Worm (Caenorhabditis elegans) whole organism, L4 larva: ENCODE measurements around the gene F28H6.6.

ENCODE experiments used
- D1046.2 ChIP-seq: fragments of 200-800 bp; sonication (Bioruptor generic); IDR thresholded peaks from 2 replicates; pipeline ENCODE4 v1.3.6; 2022; ENCODE audit warnings: missing genetic modification characterization, missing compliant biosample characterization
- Y105C5A.15 ChIP-seq: fragments of 200-800 bp; sonication (Bioruptor generic); IDR thresholded peaks from 2 replicates; pipeline ENCODE4 v1.3.6; 2022; ENCODE audit warnings: missing genetic modification characterization, missing compliant biosample characterization
- aha-1 ChIP-seq: fragments of 150-350 bp; peaks from one replicate; lab custom pipeline; 2014; ENCODE audit warnings: missing biosample characterization, missing genetic modification characterization
- ama-1 ChIP-seq: fragments of 150-350 bp; optimal IDR thresholded peaks from 2 replicates; lab custom pipeline; 2014; ENCODE audit warnings: inconsistent platforms, mixed read lengths
- ctbp-1 ChIP-seq: fragments of 200-800 bp; sonication (Bioruptor generic); IDR thresholded peaks from 2 replicates; pipeline ENCODE4 v1.3.6; 2022; ENCODE audit warnings: missing genetic modification reagents, missing genetic modification characterization, missing compliant biosample characterization
- dmd-6 ChIP-seq: fragments of 200-800 bp; sonication (Bioruptor generic); IDR thresholded peaks from 2 replicates; pipeline ENCODE4 v1.3.6; 2022; ENCODE audit warnings: missing genetic modification reagents, missing genetic modification characterization, missing compliant biosample characterization
- dmd-9 ChIP-seq: fragments of 200-800 bp; sonication (Bioruptor generic); IDR thresholded peaks from 2 replicates; pipeline ENCODE4 v1.3.6; 2022; ENCODE audit warnings: missing genetic modification reagents, missing genetic modification characterization, missing compliant biosample characterization
- dve-1 ChIP-seq: sonication (generic microtip); optimal IDR thresholded peaks from 2 replicates; lab custom pipeline; 2017; ENCODE audit warnings: antibody characterized with exemption, mild to moderate bottlenecking, missing genetic modification characterization, missing compliant biosample characterization; ENCODE audit not compliant: insufficient read depth
- egl-43 ChIP-seq: fragments of 200-800 bp; sonication (Bioruptor generic); IDR thresholded peaks from 2 replicates; pipeline ENCODE4 v1.3.6; 2022; ENCODE audit warnings: missing genetic modification reagents, missing genetic modification characterization, missing compliant biosample characterization
- fkh-10 ChIP-seq: fragments of 150-350 bp; optimal IDR thresholded peaks from 2 replicates; lab custom pipeline; 2014; ENCODE audit warnings: missing biosample characterization, missing genetic modification reagents, missing genetic modification characterization
- hlh-11 ChIP-seq: fragments of 200-800 bp; sonication (Bioruptor generic); optimal IDR thresholded peaks from 2 replicates; lab custom pipeline; 2018; ENCODE audit warnings: mild to moderate bottlenecking, missing genetic modification characterization, missing compliant biosample characterization
- hmg-1.1 ChIP-seq: fragments of 200-800 bp; sonication (Bioruptor generic); IDR thresholded peaks from 2 replicates; pipeline ENCODE4 v1.3.6; 2022; ENCODE audit warnings: missing genetic modification reagents, missing genetic modification characterization, missing compliant biosample characterization
- lin-29 ChIP-seq: fragments of 200-800 bp; sonication (Bioruptor generic); IDR thresholded peaks from 2 replicates; pipeline ENCODE4 v1.3.6; 2022; ENCODE audit warnings: missing genetic modification reagents, missing genetic modification characterization, missing compliant biosample characterization
- lin-38 ChIP-seq: fragments of 200-800 bp; sonication (Bioruptor generic); IDR thresholded peaks from 2 replicates; pipeline ENCODE4 v1.3.6; 2022; ENCODE audit warnings: missing genetic modification reagents, missing genetic modification characterization, missing compliant biosample characterization
- lin-39 ChIP-seq: fragments of 150-350 bp; optimal IDR thresholded peaks from 2 replicates; lab custom pipeline; 2014; ENCODE audit warnings: missing biosample characterization, missing genetic modification reagents, missing genetic modification characterization
- madf-5 ChIP-seq, 2 experiments: fragments of 200-800 bp; sonication (Bioruptor generic); IDR thresholded peaks; 2 replicates each; pipeline ENCODE4 v1.3.6; 2022; ENCODE audit warnings: missing compliant biosample characterization in 2 of 2, missing genetic modification characterization in 2 of 2
- madf-9 ChIP-seq: fragments of 200-800 bp; sonication (Bioruptor generic); conservative IDR thresholded peaks from 2 replicates; pipeline ENCODE4 v1.3.6; 2022; ENCODE audit warnings: missing genetic modification reagents, missing genetic modification characterization, missing compliant biosample characterization
- mes-2 ChIP-seq: sonication (generic microtip); optimal IDR thresholded peaks from 2 replicates; lab custom pipeline; 2016; ENCODE audit warnings: missing genotype, mild to moderate bottlenecking, missing genetic modification characterization, missing compliant biosample characterization; ENCODE audit not compliant: poor library complexity, severe bottlenecking
- nhr-102 ChIP-seq: sonication (generic microtip); optimal IDR thresholded peaks from 2 replicates; lab custom pipeline; 2016; ENCODE audit warnings: mild to moderate bottlenecking, missing genetic modification characterization, moderate library complexity, missing compliant biosample characterization
- nhr-111 ChIP-seq: fragments of 200-800 bp; sonication (Bioruptor generic); optimal IDR thresholded peaks from 2 replicates; lab custom pipeline; 2018; ENCODE audit warnings: mild to moderate bottlenecking, missing genetic modification characterization, missing compliant biosample characterization
- pha-4 ChIP-seq, 2 experiments: fragments of 150-350 bp in 1 of 2; fragments of 200-800 bp in 1 of 2; sonication (Bioruptor generic) in 1 of 2; IDR thresholded peaks in 1 of 2; optimal IDR thresholded peaks in 1 of 2; 2 replicates each; pipeline versions ENCODE4 v1.3.6 to Lab custom; 2014 to 2022; ENCODE audit warnings: missing genetic modification characterization in 2 of 2, missing genetic modification reagents in 2 of 2, missing biosample characterization in 1 of 2, missing compliant biosample characterization in 1 of 2
- php-3 ChIP-seq: fragments of 200-800 bp; sonication (Bioruptor generic); IDR thresholded peaks from 2 replicates; pipeline ENCODE4 v1.3.6; 2022; ENCODE audit warnings: missing genetic modification reagents, missing genetic modification characterization, missing compliant biosample characterization
- pqm-1 ChIP-seq: sonication (generic microtip); optimal IDR thresholded peaks from 2 replicates; lab custom pipeline; 2017; ENCODE audit warnings: missing biosample characterization, missing genetic modification characterization
- sdz-12 ChIP-seq: fragments of 200-800 bp; sonication (Bioruptor generic); optimal IDR thresholded peaks from 2 replicates; lab custom pipeline; 2018; ENCODE audit warnings: mild to moderate bottlenecking, missing genetic modification characterization, missing compliant biosample characterization
- snpc-1.2 ChIP-seq: fragments of 200-800 bp; sonication (Bioruptor generic); IDR thresholded peaks from 2 replicates; pipeline ENCODE4 v1.3.6; 2022; ENCODE audit warnings: missing genetic modification reagents, missing genetic modification characterization, missing compliant biosample characterization
- spr-3 ChIP-seq: fragments of 200-800 bp; sonication (Bioruptor generic); optimal IDR thresholded peaks from 2 replicates; lab custom pipeline; 2018; ENCODE audit warnings: mild to moderate bottlenecking, missing genetic modification characterization, missing compliant biosample characterization
- tra-1 ChIP-seq: fragments of 200-800 bp; sonication (Bioruptor generic); IDR thresholded peaks from 2 replicates; pipeline ENCODE4 v1.3.6; 2022; ENCODE audit warnings: missing genetic modification reagents, missing genetic modification characterization, missing compliant biosample characterization
- unc-62 ChIP-seq, 3 experiments: fragments of 150-350 bp in 1 of 3; sonication (generic microtip); optimal IDR thresholded peaks in 2 of 3; peaks in 1 of 3; 1 replicate in 1 of 3; 2 replicates in 2 of 3; lab custom pipeline; 2014 to 2017; ENCODE audit warnings: missing biosample characterization in 3 of 3, missing genetic modification characterization in 3 of 3, missing genetic modification reagents in 3 of 3, missing genotype in 1 of 3
- zfp-2 ChIP-seq: sonication (generic microtip); optimal IDR thresholded peaks from 2 replicates; lab custom pipeline; 2016; ENCODE audit warnings: mild to moderate bottlenecking, missing genetic modification characterization, missing compliant biosample characterization
- zfp-3 ChIP-seq: fragments of 200-800 bp; sonication (Bioruptor generic); conservative IDR thresholded peaks from 2 replicates; pipeline ENCODE4 v1.3.6; 2022; ENCODE audit warnings: missing genetic modification reagents, missing genetic modification characterization, missing compliant biosample characterization

The F28H6.6 gene

DNA sequence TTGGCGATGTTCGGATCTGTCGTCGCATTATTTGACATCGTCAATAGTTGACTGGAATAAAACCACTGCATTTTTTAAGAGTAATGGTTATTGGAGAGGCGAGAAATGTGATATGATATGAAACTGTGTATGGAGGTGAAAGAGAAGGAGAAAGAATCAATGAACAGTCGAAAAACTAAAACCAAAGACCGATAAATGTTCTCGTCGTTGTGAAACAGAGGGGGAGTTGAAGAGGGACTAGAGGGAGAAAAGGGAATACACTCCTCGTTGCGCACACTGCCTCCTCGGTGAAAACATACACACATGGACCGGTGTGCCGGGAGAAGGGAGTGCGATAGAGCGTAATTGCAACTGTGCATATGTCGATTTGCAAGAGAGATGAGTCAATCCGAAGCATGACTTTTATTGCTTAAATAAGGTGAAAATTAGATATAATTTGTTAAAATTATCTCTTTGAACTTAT, 43.9 kb upstream of the F28H6.6 start, which contains the start of gene sym-4 (continued):
- TF ChIP-seq sdz-12 (GFP tag; lab: Kevin White, UChicago) (no peak), zfp-2 (tag; lab: Kevin White, UChicago) (no peak), D1046.2 (GFP tag; lab: Robert Waterston, UW) (no peak), lin-39 (tag; lab: Kevin White, UChicago) (no peak), madf-9 (peak; percentile 78; the same call in 1 of the 2 replicates), mes-2 (tag; lab: Kevin White, UChicago) (peak; percentile 82), Y105C5A.15 (GFP tag; lab: Robert Waterston, UW) (no peak), dve-1 (tag; lab: Kevin White, UChicago) (peak; percentile 99), php-3 (GFP tag; lab: Robert Waterston, UW) (peak; percentile 49; the same call in 1 of the 2 replicates)

DNA sequence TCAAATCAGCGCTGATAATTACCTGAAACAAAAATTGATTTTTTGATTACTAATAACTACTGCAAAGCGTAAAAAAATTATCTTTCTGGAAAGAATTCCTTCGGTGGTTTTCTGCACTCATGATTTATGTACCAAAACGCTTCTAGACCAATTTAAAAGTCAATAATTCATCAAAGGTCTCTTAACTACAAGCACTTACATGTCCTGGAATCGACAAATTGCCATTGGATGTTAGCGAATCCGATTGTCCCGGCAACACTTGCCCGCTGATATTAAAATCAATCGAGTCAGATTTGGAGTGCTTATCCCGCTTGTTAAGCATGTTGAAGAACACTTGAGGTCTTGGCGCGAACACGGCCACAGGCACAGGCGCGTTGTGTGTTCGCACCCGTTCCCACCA, 39.5 kb upstream of the F28H6.6 start:
- TF ChIP-seq snpc-1.2 (GFP tag; lab: Robert Waterston, UW) (0 out of 2 replicates have a peak, but pooled peaks have one; percentile 19), lin-29 (GFP tag; lab: Robert Waterston, UW) (no peak), unc-62 (GFP tag; optimal IDR thresholded peaks at IDR 0.05 in 1 of 2; lab: Kevin White, UChicago) (peak in 1 of 2 experiments; percentile 60), unc-62 (tag; optimal IDR thresholded peaks at IDR 0.05; lab: Kevin White, UChicago) (no peak), zfp-3 (GFP tag; lab: Robert Waterston, UW) (no peak), aha-1 (tag; lab: Kevin White, UChicago) (peak; percentile 70)

DNA sequence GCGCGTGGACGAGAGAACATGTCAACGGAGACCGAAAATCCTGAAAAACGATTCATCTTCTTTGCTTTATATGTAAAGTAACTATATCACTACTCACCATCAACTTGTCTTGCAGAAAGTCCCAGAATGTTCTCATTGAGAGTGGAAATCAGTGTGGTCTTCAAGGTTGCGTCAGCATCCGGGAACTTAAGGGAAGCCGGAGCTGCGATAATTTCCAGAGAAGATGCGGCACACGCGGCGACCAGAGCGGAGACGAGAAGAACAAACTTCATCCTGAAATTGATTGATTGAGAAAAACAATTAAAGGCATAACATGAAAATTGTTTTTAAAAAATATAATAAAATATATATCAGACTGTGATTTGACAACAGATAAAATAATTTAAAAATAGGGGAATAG, 38.6 kb upstream of the F28H6.6 start, which contains the start of gene vha-20:
Gene vha-20 (minus strand): TSS at position 273 of the 400 bp plus-strand sequence.
- TF ChIP-seq hlh-11 (tag; lab: Kevin White, UChicago) (peak; percentile 23), snpc-1.2 (GFP tag; lab: Robert Waterston, UW) (0 out of 2 replicates have a peak, but pooled peaks have one; percentile 34), aha-1 (tag; lab: Kevin White, UChicago) (peak; percentile 26), hmg-1.1 (no peak), lin-38 (peak; percentile 50; the same call in 1 of the 2 replicates), dmd-6 (GFP tag; lab: Robert Waterston, UW) (0 out of 2 replicates have a peak, but pooled peaks have one; percentile 11), egl-43 (GFP tag; lab: Robert Waterston, UW) (0 out of 2 replicates have a peak, but pooled peaks have one; percentile 42), spr-3 (GFP tag; lab: Kevin White, UChicago) (peak; percentile 9), ctbp-1 (GFP tag; lab: Robert Waterston, UW) (0 out of 2 replicates have a peak, but pooled peaks have one; percentile 9), pha-4 (GFP tag; IDR thresholded peaks at IDR 0.05; lab: Robert Waterston, UW) (0 out of 2 replicates have a peak, but pooled peaks have one; percentile 22), pha-4 (tag; optimal IDR thresholded peaks at IDR 0.05; lab: Kevin White, UChicago) (no peak), dmd-9 (GFP tag; lab: Robert Waterston, UW) (no peak), tra-1 (GFP tag; lab: Robert Waterston, UW) (0 out of 2 replicates have a peak, but pooled peaks have one; percentile 38), mes-2 (tag; lab: Kevin White, UChicago) (peak; percentile 5), Y105C5A.15 (GFP tag; lab: Robert Waterston, UW) (peak; percentile 63; the same call in 1 of the 2 replicates), zfp-3 (GFP tag; lab: Robert Waterston, UW) (peak; percentile 76; the same call in 1 of the 2 replicates), nhr-111 (GFP tag; lab: Kevin White, UChicago) (peak; percentile 9), pqm-1 (tag; lab: Kevin White, UChicago) (no peak), nhr-102 (tag; lab: Kevin White, UChicago) (peak; percentile 17), fkh-10 (no peak), ama-1 (lab: Kevin White, UChicago) (peak; percentile 26), madf-5 (GFP tag; IDR thresholded peaks at IDR 0.05; lab: Robert Waterston, UW) (no peak), lin-39 (tag; lab: Kevin White, UChicago) (no peak)
